Fruit fly (Drosophila melanogaster) whole organism, prepupa: ENCODE data around the gene Cenp-C.

Source experiments
- CG7368 ChIP-seq: fragments of 200-800 bp; sonication (Bioruptor generic); optimal IDR thresholded peaks from 3 replicates; lab custom pipeline; 2016; ENCODE audit warnings: missing biosample characterization, missing genetic modification characterization
- Eip75B ChIP-seq: fragments of 200-800 bp; sonication (Bioruptor generic); optimal IDR thresholded peaks from 3 replicates; lab custom pipeline; 2016; ENCODE audit warnings: missing biosample characterization, missing genetic modification characterization
- Eip78C ChIP-seq: fragments of 200-800 bp; sonication (Bioruptor generic); peaks from one replicate; lab custom pipeline; 2016; ENCODE audit warnings: missing biosample characterization, missing genetic modification characterization
- OdsH ChIP-seq: fragments of 200-800 bp; sonication (Bioruptor generic); optimal IDR thresholded peaks from 3 replicates; lab custom pipeline; 2016; ENCODE audit warnings: missing biosample characterization, missing genetic modification characterization
- Sox102F ChIP-seq: fragments of 200-800 bp; sonication (Bioruptor generic); optimal IDR thresholded peaks from 2 replicates; lab custom pipeline; 2016; ENCODE audit warnings: missing biosample characterization, mild to moderate bottlenecking, missing genetic modification characterization
- fd59A ChIP-seq: fragments of 200-800 bp; sonication (Bioruptor generic); optimal IDR thresholded peaks from 2 replicates; lab custom pipeline; 2017; ENCODE audit warnings: missing biosample characterization, mild to moderate bottlenecking, missing genetic modification characterization, missing genetic modification reagents
- lz ChIP-seq: fragments of 200-800 bp; sonication (Bioruptor generic); optimal IDR thresholded peaks from 3 replicates; lab custom pipeline; 2016; ENCODE audit warnings: missing biosample characterization, missing genetic modification characterization
- vri ChIP-seq: fragments of 200-800 bp; sonication (Bioruptor generic); optimal IDR thresholded peaks from 3 replicates; lab custom pipeline; 2016; ENCODE audit warnings: missing biosample characterization, mild to moderate bottlenecking, missing genetic modification characterization

DNA sequence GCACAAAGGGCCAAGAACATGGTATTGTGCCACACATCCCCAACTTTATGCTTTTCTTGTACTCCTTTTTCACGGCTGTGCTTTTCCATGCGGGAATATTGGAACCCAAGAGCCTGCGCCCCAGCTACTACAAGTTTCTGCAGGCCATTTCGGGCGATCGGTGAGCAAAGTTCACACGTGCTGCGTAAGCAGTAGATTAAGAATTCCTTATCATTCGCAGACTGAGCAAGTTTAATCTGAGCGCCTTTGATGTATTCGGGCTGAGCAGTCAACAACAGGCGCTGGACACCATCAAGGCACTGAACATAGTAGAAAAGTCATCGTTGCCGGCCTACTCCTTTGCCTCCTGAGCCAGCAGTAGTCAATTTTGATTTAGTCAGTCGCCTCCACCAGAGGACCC, 43.1 kb upstream of the Cenp-C start:
- TF ChIP-seq vri (GFP tag; lab: Kevin White, UChicago) (no peak), CG7368 (GFP tag; lab: Kevin White, UChicago) (no peak), Sox102F (GFP tag; lab: Kevin White, UChicago) (no peak), Eip75B (GFP tag; lab: Kevin White, UChicago) (no peak), Eip78C (GFP tag; lab: Kevin White, UChicago) (no peak), lz (GFP tag; lab: Kevin White, UChicago) (no peak), OdsH (GFP tag; lab: Kevin White, UChicago) (no peak), fd59A (no peak)
